Fruit fly (Drosophila melanogaster): Measurements from ENCODE around the gene CG14518.
A peak's percentile ranks its signal among the peaks of the same experiment; 100 is the strongest.

CG14518 gene

DNA sequence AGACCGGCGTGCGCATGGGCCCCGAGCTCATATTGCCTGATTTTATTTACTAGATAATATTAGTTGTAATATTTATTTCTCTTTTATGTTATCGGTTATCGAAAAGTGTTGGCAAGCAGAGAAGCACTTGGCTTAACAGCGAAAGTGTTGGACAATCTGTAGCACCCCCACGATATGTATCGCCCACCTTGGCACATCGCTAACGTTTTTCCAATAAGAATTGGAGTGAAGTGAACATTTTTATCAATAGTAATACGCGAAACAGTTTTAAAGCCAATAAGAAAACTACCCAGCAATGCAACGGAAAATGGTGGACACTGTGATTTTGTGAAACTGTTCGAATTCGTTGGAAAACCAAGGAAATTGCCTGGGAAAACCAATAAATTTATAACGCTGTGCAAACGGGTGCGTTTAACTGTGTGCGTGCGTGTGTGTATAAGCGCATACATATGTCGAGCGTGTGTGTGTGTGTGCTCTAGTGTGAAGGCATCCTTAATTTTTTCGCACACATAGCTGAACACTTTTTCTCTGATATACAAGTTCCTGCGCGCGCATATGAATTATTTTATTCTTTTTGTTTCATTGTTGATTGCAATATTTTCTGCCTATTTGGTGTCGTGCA, 14.3 kb downstream of the CG14518 start, which contains the start of the genes Slu7 and Pkc98E (continued):
- TF ChIP-seq abd-A (tag; optimal IDR thresholded peaks at IDR 0.05) (no peak), CG33213 (GFP tag; optimal IDR thresholded peaks at IDR 0.05) (peak; percentile 59), Sin3A (optimal IDR thresholded peaks at IDR 0.05) (peak; percentile 86), kay (GFP tag; optimal IDR thresholded peaks at IDR 0.05) (peak; percentile 17), CG6791 (GFP tag; IDR thresholded peaks at IDR 0.05; ENCODE audit: partially characterized antibody) (peak; percentile 95), Scr (GFP tag; IDR thresholded peaks at IDR 0.05; ENCODE audit: partially characterized antibody) (peak; percentile 89), CG13287 (GFP tag; IDR thresholded peaks at IDR 0.05; ENCODE audit: partially characterized antibody) (peak; percentile 89), CG4328 (GFP tag; optimal IDR thresholded peaks at IDR 0.05) (peak; percentile 15), vvl (GFP tag; IDR thresholded peaks at IDR 0.05) (peak; percentile 80), pan (optimal IDR thresholded peaks at IDR 0.05) (no peak), pan (GFP tag; optimal IDR thresholded peaks at IDR 0.05 in 1 of 2, IDR thresholded peaks at IDR 0.05 in 1 of 2) (no peak), esg (GFP tag; conservative IDR thresholded peaks at IDR 0.05) (no peak), Gug (GFP tag; IDR thresholded peaks at IDR 0.05) (peak; percentile 71; the same call in 3 of the 4 replicates), CG10979 (tag; optimal IDR thresholded peaks at IDR 0.05) (no peak), CG8924 (tag; optimal IDR thresholded peaks at IDR 0.05) (peak; percentile 46), CG15601 (tag; optimal IDR thresholded peaks at IDR 0.05) (no peak), CG4617 (GFP tag; optimal IDR thresholded peaks at IDR 0.05; ENCODE audit: borderline replicate concordance) (peak; percentile 97), CG34376 (GFP tag; optimal IDR thresholded peaks at IDR 0.05) (peak; percentile 68), eyg (GFP tag; optimal IDR thresholded peaks at IDR 0.05) (peak; percentile 45), CG14965 (GFP tag; optimal IDR thresholded peaks at IDR 0.05; ENCODE audit: borderline replicate concordance) (no peak), bowl (GFP tag; IDR thresholded peaks at IDR 0.05) (no peak), Dfd (GFP tag; optimal IDR thresholded peaks at IDR 0.05) (no peak), hbn (GFP tag; IDR thresholded peaks at IDR 0.05; ENCODE audit: partially characterized antibody) (peak; percentile 82), CG3163 (GFP tag; optimal IDR thresholded peaks at IDR 0.05) (no peak), gem (tag; optimal IDR thresholded peaks at IDR 0.05) (peak; percentile 18), Dek (tag; optimal IDR thresholded peaks at IDR 0.05) (peak; percentile 26), CG12104 (GFP tag; optimal IDR thresholded peaks at IDR 0.05) (peak; percentile 9), CG9817 (tag; optimal IDR thresholded peaks at IDR 0.05) (peak; percentile 39), yki (optimal IDR thresholded peaks at IDR 0.05) (no peak), CG10462 (GFP tag; optimal IDR thresholded peaks at IDR 0.05) (no peak), gsb (GFP tag; IDR thresholded peaks at IDR 0.05) (no peak), CG34422 (GFP tag; IDR thresholded peaks at IDR 0.05) (peak; percentile 77; the same call in 2 of the 3 replicates), Six4 (GFP tag; optimal IDR thresholded peaks at IDR 0.05) (no peak), bigmax (GFP tag; optimal IDR thresholded peaks at IDR 0.05) (no peak), onecut (GFP tag; IDR thresholded peaks at IDR 0.05) (peak; percentile 85), Oaz (GFP tag; IDR thresholded peaks at IDR 0.05) (no peak), Bdp1 (GFP tag; optimal IDR thresholded peaks at IDR 0.05) (peak; percentile 60), fd3F (GFP tag; optimal IDR thresholded peaks at IDR 0.05) (peak; percentile 28), CG15479 (GFP tag; optimal IDR thresholded peaks at IDR 0.05) (peak; percentile 67), nerfin-2 (GFP tag; IDR thresholded peaks at IDR 0.05; ENCODE audit: partially characterized antibody) (peak; percentile 80), CG12155 (GFP tag; optimal IDR thresholded peaks at IDR 0.05) (peak; percentile 73), sd (tag; optimal IDR thresholded peaks at IDR 0.05) (peak; percentile 53), grau (tag; optimal IDR thresholded peaks at IDR 0.05) (peak; percentile 47), Ravus (GFP tag; IDR thresholded peaks at IDR 0.05) (no peak), CG17359 (tag; optimal IDR thresholded peaks at IDR 0.05) (peak; percentile 42), CG7839 (tag; optimal IDR thresholded peaks at IDR 0.05) (peak; percentile 31), CG30431 (GFP tag; optimal IDR thresholded peaks at IDR 0.05) (peak; percentile 16), CG18476 (GFP tag; optimal IDR thresholded peaks at IDR 0.05) (peak; percentile 23), Fer1 (GFP tag; optimal IDR thresholded peaks at IDR 0.05) (peak; percentile 63), Lpt (GFP tag; optimal IDR thresholded peaks at IDR 0.05) (no peak)

All from whole organism, embryonic.